Fruit fly (Drosophila melanogaster) whole organism, prepupa: Measurements from ENCODE around the gene CG7024.

Experiments
- CG1621 ChIP-seq: fragments of 200-800 bp; sonication (Bioruptor generic); optimal IDR thresholded peaks from 3 replicates; lab custom pipeline; 2018; ENCODE audit warnings: missing biosample characterization, mild to moderate bottlenecking, missing genetic modification characterization
- CG16779 ChIP-seq: fragments of 200-800 bp; sonication (Bioruptor generic); optimal IDR thresholded peaks from 3 replicates; lab custom pipeline; 2017; ENCODE audit warnings: missing biosample characterization, mild to moderate bottlenecking, missing genetic modification characterization
- CG8119 ChIP-seq: fragments of 200-800 bp; sonication (Bioruptor generic); IDR thresholded peaks from 3 replicates; pipeline ENCODE4 v1.3.6; 2022; ENCODE audit warnings: missing biosample characterization, missing genetic modification characterization
- Lpt ChIP-seq: fragments of 200-800 bp; sonication (Bioruptor generic); optimal IDR thresholded peaks from 3 replicates; lab custom pipeline; 2016; ENCODE audit warnings: missing biosample characterization, missing genetic modification characterization
- dsx ChIP-seq: fragments of 200-800 bp; optimal IDR thresholded peaks from 3 replicates; lab custom pipeline; 2019; ENCODE audit warnings: missing biosample characterization, mild to moderate bottlenecking, missing genetic modification characterization, moderate library complexity; ENCODE audit not compliant: poor library complexity, severe bottlenecking
- net ChIP-seq: fragments of 200-800 bp; sonication (Bioruptor generic); optimal IDR thresholded peaks from 3 replicates; lab custom pipeline; 2016; ENCODE audit warnings: missing biosample characterization, missing genetic modification characterization
- salr ChIP-seq, 2 experiments: fragments of 200-800 bp; sonication (Bioruptor generic); optimal IDR thresholded peaks; 3 replicates each; lab custom pipeline; 2016 to 2018; ENCODE audit warnings: missing biosample characterization in 2 of 2, missing genetic modification characterization in 2 of 2, mild to moderate bottlenecking in 1 of 2
- topi ChIP-seq: fragments of 200-800 bp; sonication (Bioruptor generic); optimal IDR thresholded peaks from 3 replicates; lab custom pipeline; 2016; ENCODE audit warnings: missing biosample characterization, missing genetic modification characterization

DNA sequence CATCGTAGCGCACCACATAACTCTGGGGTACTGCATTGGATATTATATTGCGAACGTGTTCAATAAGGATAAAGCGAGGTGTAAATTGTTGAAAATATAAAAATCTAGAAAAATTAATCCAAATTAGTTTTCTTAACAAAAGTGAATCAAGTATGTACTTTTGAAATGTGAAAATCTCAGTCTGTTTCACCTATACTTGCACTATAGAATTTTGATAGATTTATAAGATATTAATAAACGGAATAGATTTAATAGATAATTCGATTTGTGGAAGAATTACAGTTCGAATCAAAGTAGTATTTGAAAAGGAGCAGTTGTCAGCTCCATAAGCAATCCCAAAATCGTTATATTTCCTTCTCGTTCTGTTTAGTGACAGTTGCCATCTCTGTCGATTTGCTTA, at the start of gene CG7024:
- TF ChIP-seq net (no peak), Lpt (no peak), topi (GFP tag; lab: Kevin White, UChicago) (no peak), CG8119 (GFP tag; lab: Robert Waterston, UW) (no peak), CG16779 (tag; lab: Kevin White, UChicago) (no peak), dsx (GFP tag; lab: Kevin White, UChicago) (no peak), CG1621 (tag; lab: Kevin White, UChicago) (no peak), salr (GFP tag; optimal IDR thresholded peaks at IDR 0.05; lab: Kevin White, UChicago) (no peak)
